Worm (Caenorhabditis elegans) whole organism, L4/young adult: ENCODE data around the gene fbxc-53.

Experiments
- dao-5 ChIP-seq: sonication (generic microtip); optimal IDR thresholded peaks from 2 replicates; lab custom pipeline; 2016; ENCODE audit warnings: missing genotype, missing genetic modification characterization, moderate library complexity, missing compliant biosample characterization
- him-1 ChIP-seq: sonication (generic microtip); optimal IDR thresholded peaks from 2 replicates; lab custom pipeline; 2016; ENCODE audit warnings: missing genotype, missing genetic modification reagents, missing genetic modification characterization, missing compliant biosample characterization

DNA sequence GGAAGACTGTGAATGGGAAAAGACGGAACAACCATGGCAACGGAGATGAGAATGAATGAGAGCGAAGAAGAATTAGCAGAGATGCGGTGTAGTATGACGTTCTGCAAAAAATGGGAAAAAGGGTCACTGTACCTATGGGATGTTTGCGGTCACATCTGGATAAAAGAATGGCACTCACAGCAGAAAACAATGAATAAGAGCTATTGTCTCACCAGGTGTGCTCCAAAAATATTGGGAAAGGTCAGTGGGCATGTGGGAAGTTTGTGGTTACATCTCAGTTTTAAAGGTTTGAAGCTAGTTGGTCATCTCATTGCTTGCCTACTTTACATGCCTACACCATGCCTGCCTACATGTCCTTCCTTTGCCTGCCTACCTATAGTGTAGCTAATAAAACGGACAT, 39.6 kb downstream of the fbxc-53 start, which contains the start of gene fbxb-91:
- no peak for TF ChIP-seq him-1 (tag; lab: Kevin White, UChicago)
- TF ChIP-seq dao-5 (tag; lab: Kevin White, UChicago): no peak
